Fruit fly (Drosophila melanogaster): ENCODE data around the gene hng3.

Gene hng3

DNA sequence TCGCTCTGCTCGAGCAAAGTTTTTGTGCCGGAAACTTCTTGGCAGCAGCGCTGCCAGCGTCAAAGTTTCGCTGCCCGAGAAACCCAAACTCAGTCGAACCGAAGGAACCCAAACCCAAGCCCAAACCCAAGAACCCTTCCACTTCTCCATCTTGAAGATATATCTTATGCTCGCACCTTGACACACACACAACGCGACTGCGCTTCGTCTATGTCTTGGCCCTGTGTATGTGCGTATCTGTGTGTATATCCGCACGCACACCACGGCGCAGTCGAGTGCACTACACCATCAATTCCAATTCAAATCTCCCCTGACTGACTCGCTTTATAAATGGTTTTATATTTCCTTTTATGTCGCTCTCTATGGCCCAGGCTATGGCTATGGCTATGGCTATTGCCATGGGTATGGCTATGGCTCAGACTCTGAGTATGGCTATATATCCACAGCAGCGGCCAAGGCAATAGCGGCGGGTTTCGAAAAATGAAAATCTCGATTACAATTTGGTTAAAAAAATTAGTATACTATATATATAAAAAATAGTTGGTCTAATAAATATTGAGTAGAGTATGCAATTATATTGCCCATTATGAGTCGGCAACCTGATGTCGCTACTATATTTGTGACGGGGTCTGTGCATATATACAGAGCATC lies 58.8 kb downstream of the hng3 start (continued):
- TF ChIP-seq gfzf (GFP tag; optimal IDR thresholded peaks at IDR 0.05) (no peak), CG4404 (GFP tag; IDR thresholded peaks at IDR 0.05) (peak; percentile 96), Kr (GFP tag; optimal IDR thresholded peaks at IDR 0.05) (peak; percentile 89), CG3065 (GFP tag; optimal IDR thresholded peaks at IDR 0.05) (peak; percentile 81), CG31441 (GFP tag; IDR thresholded peaks at IDR 0.05) (peak; percentile 99), CG3281 (GFP tag; optimal IDR thresholded peaks at IDR 0.05) (peak; percentile 95), Chrac-16 (GFP tag; optimal IDR thresholded peaks at IDR 0.05) (peak; percentile 88), knrl (GFP tag; IDR thresholded peaks at IDR 0.05; ENCODE audit: partially characterized antibody) (no peak), run (tag; optimal IDR thresholded peaks at IDR 0.05) (peak; percentile 92), dan (GFP tag; IDR thresholded peaks at IDR 0.05) (peak; percentile 81), Hsf (GFP tag; optimal IDR thresholded peaks at IDR 0.05) (peak; percentile 77), schlank (tag; optimal IDR thresholded peaks at IDR 0.05) (peak; percentile 87), pum (GFP tag; optimal IDR thresholded peaks at IDR 0.05) (peak; percentile 64), CG7987 (GFP tag; optimal IDR thresholded peaks at IDR 0.05) (peak; percentile 91), ap (GFP tag; IDR thresholded peaks at IDR 0.05) (peak; percentile 95), CG6272 (GFP tag; IDR thresholded peaks at IDR 0.05) (peak; percentile 91), al (GFP tag; IDR thresholded peaks at IDR 0.05) (peak; percentile 90), CG13296 (GFP tag; optimal IDR thresholded peaks at IDR 0.05) (peak; percentile 96), CG17912 (GFP tag; optimal IDR thresholded peaks at IDR 0.05) (peak; percentile 3), vnd (GFP tag; IDR thresholded peaks at IDR 0.05; ENCODE audit: partially characterized antibody) (no peak), p53 (GFP tag; optimal IDR thresholded peaks at IDR 0.05) (no peak), chn (GFP tag; optimal IDR thresholded peaks at IDR 0.05) (peak; percentile 70), CG8089 (GFP tag; optimal IDR thresholded peaks at IDR 0.05) (peak; percentile 23), CG8944 (GFP tag; optimal IDR thresholded peaks at IDR 0.05) (peak; percentile 59), CG3407 (GFP tag; optimal IDR thresholded peaks at IDR 0.05) (peak; percentile 91), CG9876 (GFP tag; optimal IDR thresholded peaks at IDR 0.05) (peak; percentile 15), tx (GFP tag; optimal IDR thresholded peaks at IDR 0.05) (peak; percentile 26), disco-r (GFP tag; optimal IDR thresholded peaks at IDR 0.05) (no peak), wdn (GFP tag; IDR thresholded peaks at IDR 0.05) (peak; percentile 94), D (optimal IDR thresholded peaks at IDR 0.05) (no peak), D (GFP tag; optimal IDR thresholded peaks at IDR 0.05) (peak; percentile 96), CG1233 (GFP tag; optimal IDR thresholded peaks at IDR 0.05) (peak; percentile 97), Opbp (GFP tag; IDR thresholded peaks at IDR 0.05; ENCODE audit: partially characterized antibody) (no peak), Med (GFP tag) (peak; percentile 95), GATAe (GFP tag; conservative IDR thresholded peaks at IDR 0.05) (peak; percentile 82), Dbx (GFP tag; IDR thresholded peaks at IDR 0.05) (peak; percentile 94), Poxn (GFP tag; IDR thresholded peaks at IDR 0.05) (peak; percentile 85), dpn (GFP tag; optimal IDR thresholded peaks at IDR 0.05) (peak; percentile 66 to 92), CG31365 (tag; optimal IDR thresholded peaks at IDR 0.05) (peak; percentile 85), stwl (tag; optimal IDR thresholded peaks at IDR 0.05) (peak; percentile 75), amos (GFP tag; IDR thresholded peaks at IDR 0.05; ENCODE audit: partially characterized antibody) (no peak), Hr39 (optimal IDR thresholded peaks at IDR 0.05) (no peak), D19B (GFP tag; optimal IDR thresholded peaks at IDR 0.05) (peak; percentile 87), CG3847 (GFP tag; IDR thresholded peaks at IDR 0.05) (peak; percentile 92), CG13287 (GFP tag; IDR thresholded peaks at IDR 0.05; ENCODE audit: partially characterized antibody) (no peak), Atf3 (GFP tag; optimal IDR thresholded peaks at IDR 0.05) (peak; percentile 29), CG12744 (GFP tag; optimal IDR thresholded peaks at IDR 0.05) (peak; percentile 9), CG17328 (GFP tag; IDR thresholded peaks at IDR 0.05) (peak; percentile 97), ase (GFP tag; IDR thresholded peaks at IDR 0.05) (peak; percentile 93), CG30403 (GFP tag; optimal IDR thresholded peaks at IDR 0.05) (peak; percentile 92), CG32767 (GFP tag; IDR thresholded peaks at IDR 0.05) (peak; percentile 94)

All from whole organism, embryonic.